Fruit fly (Drosophila melanogaster) whole organism, embryonic: ENCODE results near the gene Nin.

Experiments used
- Ada2b ChIP-seq: fragments of 200-800 bp; sonication (Bioruptor generic); IDR thresholded peaks from 2 replicates; pipeline ENCODE4 v1.3.6; 2022; ENCODE audit warnings: missing biosample characterization, missing genetic modification characterization
- Blimp-1 ChIP-seq: fragments of 200-800 bp; sonication (Bioruptor generic); optimal IDR thresholded peaks from 3 replicates; lab custom pipeline; 2018; ENCODE audit warnings: missing biosample characterization, missing genetic modification characterization, mild to moderate bottlenecking, moderate library complexity, missing genetic modification reagents
- CG10209 ChIP-seq: fragments of 200-800 bp; sonication (Bioruptor generic); optimal IDR thresholded peaks from 3 replicates; lab custom pipeline; 2017; ENCODE audit warnings: missing biosample characterization, mild to moderate bottlenecking, missing genetic modification characterization, missing genetic modification reagents
- CG11504 ChIP-seq: fragments of 200-800 bp; sonication (Bioruptor generic); optimal IDR thresholded peaks from 3 replicates; lab custom pipeline; 2019; ENCODE audit warnings: missing biosample characterization, mild to moderate bottlenecking, missing genetic modification characterization, moderate library complexity
- CG11695 ChIP-seq: fragments of 200-800 bp; sonication (Bioruptor generic); IDR thresholded peaks from 3 replicates; pipeline ENCODE4 v1.3.6; 2022; ENCODE audit warnings: missing biosample characterization, missing genetic modification characterization
- CG12391 ChIP-seq: fragments of 200-800 bp; sonication (Bioruptor generic); optimal IDR thresholded peaks from 3 replicates; lab custom pipeline; 2018; ENCODE audit warnings: missing biosample characterization, mild to moderate bottlenecking, missing genetic modification characterization, moderate library complexity
- CG12769 ChIP-seq: fragments of 200-800 bp; sonication (Bioruptor generic); optimal IDR thresholded peaks from 2 replicates; lab custom pipeline; 2019; ENCODE audit warnings: missing biosample characterization, mild to moderate bottlenecking, missing genetic modification characterization, moderate library complexity
- CG13894 ChIP-seq: fragments of 200-800 bp; sonication (Bioruptor generic); optimal IDR thresholded peaks from 3 replicates; lab custom pipeline; 2018; ENCODE audit warnings: missing biosample characterization, mild to moderate bottlenecking, missing genetic modification characterization, moderate library complexity
- CG1603 ChIP-seq: fragments of 200-800 bp; sonication (Bioruptor generic); optimal IDR thresholded peaks from 2 replicates; lab custom pipeline; 2019; ENCODE audit warnings: missing biosample characterization, mild to moderate bottlenecking, missing genetic modification characterization, moderate library complexity
- CG17361 ChIP-seq: fragments of 200-800 bp; sonication (Bioruptor generic); IDR thresholded peaks from 3 replicates; pipeline ENCODE4 v1.3.6; 2022; ENCODE audit warnings: missing biosample characterization, missing genetic modification characterization
- CG17829 ChIP-seq: fragments of 200-800 bp; optimal IDR thresholded peaks from 2 replicates; lab custom pipeline; 2019; ENCODE audit warnings: missing biosample characterization, mild to moderate bottlenecking, missing genetic modification characterization, moderate library complexity
- CG1792 ChIP-seq: fragments of 200-800 bp; sonication (Bioruptor generic); optimal IDR thresholded peaks from 2 replicates; lab custom pipeline; 2016; ENCODE audit warnings: missing biosample characterization, missing genetic modification characterization
- CG2678 ChIP-seq: fragments of 200-800 bp; sonication (Bioruptor generic); optimal IDR thresholded peaks from 3 replicates; lab custom pipeline; 2019; ENCODE audit warnings: missing biosample characterization, mild to moderate bottlenecking, missing genetic modification characterization, moderate library complexity
- CG2712 ChIP-seq: fragments of 200-800 bp; optimal IDR thresholded peaks from 3 replicates; lab custom pipeline; 2019; ENCODE audit warnings: missing biosample characterization, mild to moderate bottlenecking, missing genetic modification characterization, moderate library complexity
- CG6272 ChIP-seq: fragments of 200-800 bp; sonication (Bioruptor generic); IDR thresholded peaks from 2 replicates; pipeline ENCODE4 v1.3.6; 2022; ENCODE audit warnings: missing biosample characterization, missing genetic modification characterization
- CG7745 ChIP-seq: fragments of 200-800 bp; sonication (Bioruptor generic); optimal IDR thresholded peaks from 2 replicates; lab custom pipeline; 2018; ENCODE audit warnings: missing biosample characterization, mild to moderate bottlenecking, missing genetic modification characterization, moderate library complexity
- CG7839 ChIP-seq: fragments of 200-800 bp; sonication (Bioruptor generic); optimal IDR thresholded peaks from 3 replicates; lab custom pipeline; 2018; ENCODE audit warnings: missing biosample characterization, mild to moderate bottlenecking, missing genetic modification characterization, moderate library complexity
- CG8765 ChIP-seq: fragments of 200-800 bp; sonication (Bioruptor generic); IDR thresholded peaks from 2 replicates; pipeline ENCODE4 v1.3.6; 2022; ENCODE audit warnings: missing biosample characterization, missing genetic modification characterization
- D ChIP-seq, 2 experiments: fragments of 200-800 bp in 1 of 2; fragments of >200 bp in 1 of 2; sonication (Bioruptor generic) in 1 of 2; optimal IDR thresholded peaks; 2 replicates in 1 of 2; 3 replicates in 1 of 2; lab custom pipeline; 2017; ENCODE audit warnings: mild to moderate bottlenecking in 1 of 2, missing biosample characterization in 1 of 2, missing genetic modification characterization in 1 of 2, missing genetic modification reagents in 1 of 2
- Fer3 ChIP-seq: fragments of 200-800 bp; sonication (Bioruptor generic); optimal IDR thresholded peaks from 2 replicates; lab custom pipeline; 2018; ENCODE audit warnings: missing biosample characterization, mild to moderate bottlenecking, missing genetic modification characterization, moderate library complexity
- Med ChIP-seq: fragments of 200-800 bp; sonication (Bioruptor generic); peaks from one replicate; lab custom pipeline; 2016; ENCODE audit warnings: missing biosample characterization, missing genetic modification characterization, mild to moderate bottlenecking, inconsistent platforms, moderate library complexity
- Oli ChIP-seq: fragments of 200-800 bp; sonication (Bioruptor generic); optimal IDR thresholded peaks from 2 replicates; lab custom pipeline; 2018; ENCODE audit warnings: missing biosample characterization, mild to moderate bottlenecking, missing genetic modification characterization, moderate library complexity
- PHDP ChIP-seq: fragments of 200-800 bp; sonication (Bioruptor generic); optimal IDR thresholded peaks from 3 replicates; lab custom pipeline; 2018; ENCODE audit warnings: missing biosample characterization, mild to moderate bottlenecking, missing genetic modification characterization, moderate library complexity
- Sox102F ChIP-seq: fragments of 200-800 bp; sonication (Bioruptor generic); optimal IDR thresholded peaks from 2 replicates; lab custom pipeline; 2018; ENCODE audit warnings: missing biosample characterization, mild to moderate bottlenecking, missing genetic modification characterization, moderate library complexity
- Xrp1 ChIP-seq: fragments of 200-800 bp; sonication (Bioruptor generic); IDR thresholded peaks from 2 replicates; pipeline ENCODE4 v1.3.6; 2022; ENCODE audit warnings: missing biosample characterization, missing genetic modification characterization
- chinmo ChIP-seq: fragments of 200-800 bp; sonication (Bioruptor generic); IDR thresholded peaks from 4 replicates; pipeline ENCODE4 v1.3.6; 2022; ENCODE audit warnings: missing biosample characterization, missing genetic modification characterization; ENCODE audit not compliant: partially characterized antibody
- fd96Cb ChIP-seq: fragments of 200-800 bp; sonication (Bioruptor generic); optimal IDR thresholded peaks from 2 replicates; lab custom pipeline; 2018; ENCODE audit warnings: missing biosample characterization, mild to moderate bottlenecking, missing genetic modification characterization, moderate library complexity
- gro ChIP-seq: fragments of 200-800 bp; sonication (Bioruptor generic); optimal IDR thresholded peaks from 2 replicates; lab custom pipeline; 2016; ENCODE audit warnings: missing biosample characterization, missing genetic modification characterization
- lilli ChIP-seq: fragments of 200-800 bp; sonication (Bioruptor generic); optimal IDR thresholded peaks from 3 replicates; lab custom pipeline; 2016; ENCODE audit warnings: missing biosample characterization, missing genetic modification characterization
- lola ChIP-seq, 3 experiments: fragments of >200 bp in 2 of 3; fragments of 200-800 bp in 1 of 3; sonication (Bioruptor generic) in 1 of 3; optimal IDR thresholded peaks; 2 replicates each; lab custom pipeline; 2017 to 2019; ENCODE audit warnings: missing biosample characterization in 3 of 3, missing genetic modification characterization in 3 of 3, mild to moderate bottlenecking in 1 of 3, moderate library complexity in 1 of 3
- nmo ChIP-seq: fragments of 200-800 bp; sonication (Bioruptor generic); optimal IDR thresholded peaks from 2 replicates; lab custom pipeline; 2018; ENCODE audit warnings: missing biosample characterization, mild to moderate bottlenecking, missing genetic modification characterization, moderate library complexity
- oc ChIP-seq: fragments of 200-800 bp; sonication (Bioruptor generic); optimal IDR thresholded peaks from 2 replicates; lab custom pipeline; 2018; ENCODE audit warnings: missing biosample characterization, mild to moderate bottlenecking, missing genetic modification characterization, moderate library complexity
- otp ChIP-seq: fragments of 200-800 bp; sonication (Bioruptor generic); IDR thresholded peaks from 3 replicates; pipeline ENCODE4, ENCODE4 v1.3.6; 2022; ENCODE audit warnings: missing biosample characterization, missing genetic modification characterization
- phol ChIP-seq: fragments of 200-800 bp; sonication (Bioruptor generic); optimal IDR thresholded peaks from 3 replicates; lab custom pipeline; 2018; ENCODE audit warnings: missing biosample characterization, mild to moderate bottlenecking, missing genetic modification characterization, moderate library complexity
- pita ChIP-seq: fragments of 200-800 bp; sonication (Bioruptor generic); optimal IDR thresholded peaks from 2 replicates; lab custom pipeline; 2017; ENCODE audit warnings: missing biosample characterization, mild to moderate bottlenecking, missing genetic modification characterization
- sd ChIP-seq: fragments of 200-800 bp; sonication (Bioruptor generic); optimal IDR thresholded peaks from 3 replicates; lab custom pipeline; 2018; ENCODE audit warnings: missing biosample characterization, mild to moderate bottlenecking, missing genetic modification characterization, moderate library complexity
- seq ChIP-seq: fragments of 200-800 bp; sonication (Bioruptor generic); IDR thresholded peaks from 2 replicates; pipeline ENCODE4 v1.3.6; 2022; ENCODE audit warnings: missing biosample characterization, missing genetic modification characterization
- slp2 ChIP-seq: fragments of 200-800 bp; sonication (Bioruptor generic); optimal IDR thresholded peaks from 2 replicates; lab custom pipeline; 2016; ENCODE audit warnings: missing biosample characterization, missing genetic modification characterization
- tap ChIP-seq: fragments of 200-800 bp; optimal IDR thresholded peaks from 3 replicates; lab custom pipeline; 2019; ENCODE audit warnings: missing biosample characterization, mild to moderate bottlenecking, missing genetic modification characterization, moderate library complexity
- tin ChIP-seq: fragments of 200-800 bp; sonication (Bioruptor generic); optimal IDR thresholded peaks from 3 replicates; lab custom pipeline; 2016; ENCODE audit warnings: missing biosample characterization, missing genetic modification characterization
- tio ChIP-seq: fragments of 200-800 bp; sonication (Bioruptor generic); optimal IDR thresholded peaks from 2 replicates; lab custom pipeline; 2017; ENCODE audit warnings: missing biosample characterization, missing genetic modification characterization, inconsistent platforms
- unc-4 ChIP-seq: fragments of 200-800 bp; sonication (Bioruptor generic); IDR thresholded peaks from 2 replicates; pipeline ENCODE4 v1.3.6; 2022; ENCODE audit warnings: missing biosample characterization, missing genetic modification characterization; ENCODE audit not compliant: partially characterized antibody
- unpg ChIP-seq: fragments of 200-800 bp; sonication (Bioruptor generic); optimal IDR thresholded peaks from 3 replicates; lab custom pipeline; 2018; ENCODE audit warnings: missing biosample characterization, mild to moderate bottlenecking, missing genetic modification characterization, moderate library complexity
- vvl ChIP-seq: fragments of 200-800 bp; sonication (Bioruptor generic); IDR thresholded peaks from 2 replicates; pipeline ENCODE4 v1.3.6; 2022; ENCODE audit warnings: missing biosample characterization, missing genetic modification characterization
- wdn ChIP-seq: fragments of 200-800 bp; sonication (Bioruptor generic); IDR thresholded peaks from 2 replicates; pipeline ENCODE4 v1.3.6; 2022; ENCODE audit warnings: missing biosample characterization, missing genetic modification characterization
- z ChIP-seq: fragments of 200-800 bp; sonication (Bioruptor generic); IDR thresholded peaks from 3 replicates; pipeline ENCODE4 v1.3.6; 2022; ENCODE audit warnings: missing biosample characterization, missing genetic modification characterization

Nin gene

DNA sequence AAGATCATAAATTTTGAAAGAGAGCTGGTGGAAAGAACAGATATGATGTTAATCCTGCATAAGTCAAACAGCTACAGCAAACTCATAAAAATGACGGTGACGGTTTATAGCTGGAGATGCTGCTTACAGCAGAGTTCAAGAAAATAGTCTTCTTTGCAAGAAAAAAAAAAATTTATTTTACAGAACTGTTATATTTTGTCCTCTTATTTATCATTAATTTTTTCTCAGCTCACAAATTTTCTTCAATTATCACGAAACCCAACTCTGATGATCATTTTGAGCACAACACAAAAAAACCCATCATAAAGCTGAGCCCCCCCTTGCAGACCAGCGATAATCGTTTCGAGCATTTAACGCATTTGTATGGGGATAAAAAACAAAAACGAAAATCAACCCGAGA is 46.9 kb downstream of the Nin start (continued):
- TF ChIP-seq CG7839 (tag; lab: Kevin White, UChicago) (peak; percentile 6), Sox102F (GFP tag; lab: Kevin White, UChicago) (peak; percentile 24), PHDP (tag; lab: Kevin White, UChicago) (no peak), Xrp1 (GFP tag; lab: Robert Waterston, UW) (peak; percentile 25; the same call in 1 of the 2 replicates), Oli (tag; lab: Kevin White, UChicago) (peak; percentile 12), lilli (GFP tag; lab: Kevin White, UChicago) (peak; percentile 14), tin (no peak), otp (0 out of 3 replicates have a peak, but pooled peaks have one; percentile 16), CG17361 (GFP tag; lab: Robert Waterston, UW) (0 out of 3 replicates have a peak, but pooled peaks have one; percentile 11), lola (GFP tag; optimal IDR thresholded peaks at IDR 0.05; lab: Kevin White, UChicago) (peak in 1 of 3 experiments; percentile 5), CG2678 (tag; lab: Kevin White, UChicago) (peak; percentile 16), Blimp-1 (peak; percentile 13), CG1603 (no peak), CG7745 (peak; percentile 49), tio (peak; percentile 7), oc (tag; lab: Kevin White, UChicago) (peak; percentile 14), CG8765 (GFP tag; lab: Robert Waterston, UW) (no peak), CG17829 (tag; lab: Kevin White, UChicago) (peak; percentile 29), unpg (peak; percentile 28), D (optimal IDR thresholded peaks at IDR 0.05; lab: Kevin White, UChicago) (no peak), D (GFP tag; optimal IDR thresholded peaks at IDR 0.05; lab: Kevin White, UChicago) (no peak), Fer3 (tag; lab: Kevin White, UChicago) (no peak), Ada2b (GFP tag; lab: Robert Waterston, UW) (0 out of 2 replicates have a peak, but pooled peaks have one; percentile 19), CG11695 (0 out of 3 replicates have a peak, but pooled peaks have one; percentile 31), CG12391 (tag; lab: Kevin White, UChicago) (peak; percentile 4), chinmo (GFP tag; lab: Robert Waterston, UW) (0 out of 4 replicates have a peak, but pooled peaks have one; percentile 28), CG1792 (GFP tag; lab: Kevin White, UChicago) (no peak)

DNA sequence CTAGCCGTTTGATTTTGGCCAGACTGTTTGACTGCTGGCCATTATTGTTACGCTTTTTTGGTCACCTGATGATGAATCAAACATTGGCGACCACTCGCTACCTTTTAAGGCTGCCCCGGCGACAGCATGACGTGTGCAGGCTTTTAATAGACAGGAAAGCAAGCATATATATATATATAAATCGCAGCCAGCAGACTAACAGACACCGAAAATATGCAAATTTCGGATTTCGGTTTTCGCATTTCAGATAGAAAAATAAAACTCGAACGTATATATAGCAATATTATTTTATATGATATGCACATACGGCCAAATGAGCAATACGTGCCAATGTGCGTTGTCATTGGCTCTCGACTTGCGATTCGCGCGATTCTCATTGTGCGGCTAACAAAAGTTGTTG is 47.6 kb downstream of the Nin start:
- TF ChIP-seq gro (GFP tag; lab: Kevin White, UChicago): no peak
- no peak for TF ChIP-seq phol (tag; lab: Kevin White, UChicago)
- peak; percentile 62 for TF ChIP-seq CG11504 (tag; lab: Kevin White, UChicago)
- no peak for TF ChIP-seq slp2 (GFP tag; lab: Kevin White, UChicago)
- no peak for TF ChIP-seq seq (GFP tag; lab: Robert Waterston, UW)
- TF ChIP-seq Med: peak; percentile 54
- no peak for TF ChIP-seq wdn (GFP tag; lab: Robert Waterston, UW)
- TF ChIP-seq, all 482 proteins: peak for 2

dm6 chr2L:5229735-5230347 is 48.5 kb downstream of the Nin start:
- peak; percentile 51 for TF ChIP-seq CG13894 (tag; lab: Kevin White, UChicago)
- TF ChIP-seq unc-4 (GFP tag; lab: Robert Waterston, UW): no peak
- no peak for TF ChIP-seq CG10209 (GFP tag; lab: Kevin White, UChicago)
- no peak for TF ChIP-seq pita (GFP tag; lab: Kevin White, UChicago)
- TF ChIP-seq CG2712 (tag; lab: Kevin White, UChicago): no peak
- TF ChIP-seq Med: peak; percentile 24
- TF ChIP-seq CG12769 (tag; lab: Kevin White, UChicago): peak; percentile 5
- TF ChIP-seq CG6272 (GFP tag; lab: Robert Waterston, UW): no peak
- no peak for TF ChIP-seq z (GFP tag; lab: Robert Waterston, UW)
- no peak for TF ChIP-seq tap (tag; lab: Kevin White, UChicago)
- peak; percentile 50 for TF ChIP-seq sd (tag; lab: Kevin White, UChicago)
- TF ChIP-seq fd96Cb (tag; lab: Kevin White, UChicago): no peak
- no peak for TF ChIP-seq nmo (GFP tag; lab: Kevin White, UChicago)
- no peak for TF ChIP-seq CG7839 (tag; lab: Kevin White, UChicago)
- 0 out of 2 replicates have a peak, but pooled peaks have one; percentile 36 for TF ChIP-seq vvl
